Worm (Caenorhabditis elegans): ENCODE results near the gene clec-61.

ce11 chrII:10445738-10446137 is 44.6 kb downstream of the clec-61 start:
- no peak for TF ChIP-seq med-1 (GFP tag; optimal IDR thresholded peaks at IDR 0.05; ENCODE audit: insufficient read depth)
- no peak for TF ChIP-seq ztf-23 (GFP tag; IDR thresholded peaks at IDR 0.05)
- no peak for TF ChIP-seq flt-1 (GFP tag; IDR thresholded peaks at IDR 0.05)
- TF ChIP-seq ztf-29 (GFP tag; IDR thresholded peaks at IDR 0.05) = no peak
- TF ChIP-seq ref-1 (GFP tag; conservative IDR thresholded peaks at IDR 0.05) = no peak
- TF ChIP-seq T22C8.4 (GFP tag; IDR thresholded peaks at IDR 0.05) = no peak
- TF ChIP-seq klf-2 (GFP tag; conservative IDR thresholded peaks at IDR 0.05) = no peak
- no peak for TF ChIP-seq cog-1 (tag; optimal IDR thresholded peaks at IDR 0.05)
- TF ChIP-seq tab-1 (GFP tag; IDR thresholded peaks at IDR 0.05) = no peak

All from whole organism, midembryonic.